Worm (Caenorhabditis elegans) whole organism, young adult: Measurements from ENCODE around the gene C39E6.2.

Source experiments
- B0035.1 ChIP-seq: sonication (generic microtip); optimal IDR thresholded peaks from 2 replicates; lab custom pipeline; 2016; ENCODE audit warnings: missing genetic modification characterization, mild to moderate bottlenecking, missing compliant biosample characterization, missing genotype, missing genetic modification reagents
- C17E4.6 ChIP-seq: fragments of 200-800 bp; sonication (Bioruptor generic); IDR thresholded peaks from 2 replicates; pipeline ENCODE4 v1.3.6; 2022; ENCODE audit warnings: missing genetic modification reagents, missing genetic modification characterization, missing compliant biosample characterization
- F10E7.11 ChIP-seq: sonication (generic microtip); optimal IDR thresholded peaks from 2 replicates; lab custom pipeline; 2017; ENCODE audit warnings: mild to moderate bottlenecking, missing genetic modification characterization, moderate library complexity, missing compliant biosample characterization
- F33H1.4 ChIP-seq: fragments of 200-800 bp; sonication (Bioruptor generic); IDR thresholded peaks from 2 replicates; pipeline ENCODE4 v1.3.6; 2022; ENCODE audit warnings: missing genetic modification reagents, missing genetic modification characterization, missing compliant biosample characterization
- F37B4.10 ChIP-seq: fragments of 200-800 bp; sonication (Bioruptor generic); IDR thresholded peaks from 2 replicates; pipeline ENCODE4 v1.3.6; 2022; ENCODE audit warnings: missing genetic modification characterization, missing compliant biosample characterization
- F52B5.7 ChIP-seq: sonication (generic microtip); optimal IDR thresholded peaks from 2 replicates; lab custom pipeline; 2016; ENCODE audit warnings: mild to moderate bottlenecking, missing genetic modification characterization, missing compliant biosample characterization
- F57A8.1 ChIP-seq: fragments of 200-800 bp; sonication (Bioruptor generic); optimal IDR thresholded peaks from 2 replicates; lab custom pipeline; 2018; ENCODE audit warnings: mild to moderate bottlenecking, missing genetic modification characterization, moderate library complexity, missing compliant biosample characterization
- K12H6.12 ChIP-seq: fragments of 200-800 bp; sonication (Bioruptor generic); optimal IDR thresholded peaks from 2 replicates; lab custom pipeline; 2018; ENCODE audit warnings: mild to moderate bottlenecking, missing genetic modification characterization, missing compliant biosample characterization
- Y56A3A.18 ChIP-seq: fragments of 200-800 bp; sonication (Bioruptor generic); IDR thresholded peaks from 2 replicates; pipeline ENCODE4 v1.3.6; 2022; ENCODE audit warnings: missing genetic modification reagents, missing genetic modification characterization, missing compliant biosample characterization
- Y79H2A.3 ChIP-seq: fragments of 200-800 bp; sonication (Bioruptor generic); conservative IDR thresholded peaks from 2 replicates; pipeline ENCODE4 v1.3.6; 2022; ENCODE audit warnings: missing genetic modification reagents, missing genetic modification characterization, missing compliant biosample characterization
- Y95B8A.8 ChIP-seq: fragments of 200-800 bp; sonication (Bioruptor generic); IDR thresholded peaks from 2 replicates; pipeline ENCODE4 v1.3.6; 2022; ENCODE audit warnings: missing genetic modification reagents, missing genetic modification characterization, missing compliant biosample characterization
- akir-1 ChIP-seq: fragments of 200-800 bp; sonication (Bioruptor generic); optimal IDR thresholded peaks from 2 replicates; lab custom pipeline; 2018; ENCODE audit warnings: mild to moderate bottlenecking, missing genetic modification characterization, moderate library complexity, missing compliant biosample characterization
- attf-6 ChIP-seq: fragments of 200-800 bp; sonication (Bioruptor generic); IDR thresholded peaks from 2 replicates; pipeline ENCODE4 v1.3.6; 2022; ENCODE audit warnings: missing genetic modification reagents, missing genetic modification characterization, missing compliant biosample characterization
- cebp-1 ChIP-seq, 2 experiments: fragments of 200-800 bp in 1 of 2; sonication (Bioruptor generic) in 1 of 2; sonication (generic microtip) in 1 of 2; IDR thresholded peaks in 1 of 2; optimal IDR thresholded peaks in 1 of 2; 2 replicates each; pipeline versions ENCODE4 v1.3.6 to Lab custom; 2017 to 2022; ENCODE audit warnings: missing compliant biosample characterization in 2 of 2, missing genetic modification characterization in 2 of 2, mild to moderate bottlenecking in 1 of 2, missing genetic modification reagents in 1 of 2, moderate library complexity in 1 of 2
- ceh-27 ChIP-seq: fragments of 200-800 bp; sonication (Bioruptor generic); optimal IDR thresholded peaks from 2 replicates; lab custom pipeline; 2018; ENCODE audit warnings: mild to moderate bottlenecking, missing genetic modification characterization, moderate library complexity, missing compliant biosample characterization
- ceh-91 ChIP-seq: fragments of 200-800 bp; sonication (Bioruptor generic); IDR thresholded peaks from 2 replicates; pipeline ENCODE4 v1.3.6; 2022; ENCODE audit warnings: missing genetic modification reagents, missing genetic modification characterization, missing compliant biosample characterization
- egl-44 ChIP-seq: fragments of 200-800 bp; sonication (Bioruptor generic); IDR thresholded peaks from 2 replicates; pipeline ENCODE4 v1.3.6; 2022; ENCODE audit warnings: missing genetic modification reagents, missing genetic modification characterization, missing compliant biosample characterization
- fkh-3 ChIP-seq: sonication (generic microtip); optimal IDR thresholded peaks from 2 replicates; lab custom pipeline; 2016; ENCODE audit warnings: mild to moderate bottlenecking, missing genetic modification characterization, missing compliant biosample characterization
- gei-17 ChIP-seq: fragments of 200-800 bp; sonication (Bioruptor generic); optimal IDR thresholded peaks from 2 replicates; lab custom pipeline; 2018; ENCODE audit warnings: mild to moderate bottlenecking, missing genetic modification characterization, missing compliant biosample characterization
- hlh-12 ChIP-seq: sonication (generic microtip); optimal IDR thresholded peaks from 2 replicates; lab custom pipeline; 2016; ENCODE audit warnings: missing genetic modification characterization, missing compliant biosample characterization
- lin-26 ChIP-seq: fragments of 200-800 bp; sonication (Bioruptor generic); IDR thresholded peaks from 2 replicates; pipeline ENCODE4 v1.3.6; 2022; ENCODE audit warnings: missing genetic modification reagents, missing genetic modification characterization, missing compliant biosample characterization
- lin-40 ChIP-seq: sonication (generic microtip); optimal IDR thresholded peaks from 2 replicates; lab custom pipeline; 2016; ENCODE audit warnings: missing genetic modification characterization, mild to moderate bottlenecking, missing compliant biosample characterization, missing genotype, missing genetic modification reagents
- lin-54 ChIP-seq: fragments of 200-800 bp; sonication (Bioruptor generic); optimal IDR thresholded peaks from 2 replicates; lab custom pipeline; 2018; ENCODE audit warnings: mild to moderate bottlenecking, missing genetic modification characterization, missing compliant biosample characterization
- lir-1 ChIP-seq: fragments of 200-800 bp; sonication (Bioruptor generic); conservative IDR thresholded peaks from 2 replicates; pipeline ENCODE4 v1.3.6; 2022; ENCODE audit warnings: missing genetic modification reagents, missing genetic modification characterization, missing compliant biosample characterization
- lsy-27 ChIP-seq: sonication (generic microtip); optimal IDR thresholded peaks from 2 replicates; lab custom pipeline; 2017; ENCODE audit warnings: missing genetic modification characterization, mild to moderate bottlenecking, missing compliant biosample characterization, antibody characterized with exemption, missing genotype, borderline replicate concordance; ENCODE audit not compliant: insufficient read depth
- mes-4 ChIP-seq: sonication (generic microtip); optimal IDR thresholded peaks from 2 replicates; lab custom pipeline; 2016; ENCODE audit warnings: missing genotype, missing genetic modification characterization, missing compliant biosample characterization
- nhr-90 ChIP-seq: sonication (generic microtip); optimal IDR thresholded peaks from 2 replicates; lab custom pipeline; 2016; ENCODE audit warnings: missing genotype, mild to moderate bottlenecking, missing genetic modification characterization, missing compliant biosample characterization
- snpc-3.4 ChIP-seq: sonication (generic microtip); optimal IDR thresholded peaks from 2 replicates; lab custom pipeline; 2017; ENCODE audit warnings: missing genetic modification characterization, mild to moderate bottlenecking, missing compliant biosample characterization, antibody characterized with exemption, moderate library complexity, missing genotype, missing genetic modification reagents
- snpc-4 ChIP-seq, 5 experiments: fragments of 150-350 bp in 1 of 5; sonication (generic microtip) in 4 of 5; optimal IDR thresholded peaks; 2 replicates each; lab custom pipeline; 2014 to 2018; ENCODE audit warnings: missing genetic modification characterization in 5 of 5, missing biosample characterization in 3 of 5, antibody characterized with exemption in 2 of 5, mild to moderate bottlenecking in 2 of 5, missing compliant biosample characterization in 2 of 5, missing genotype in 2 of 5, moderate library complexity in 2 of 5, missing genetic modification reagents in 1 of 5
- tbp1 ChIP-seq: fragments of 200-800 bp; sonication (Bioruptor generic); optimal IDR thresholded peaks from 2 replicates; lab custom pipeline; 2018; ENCODE audit warnings: mild to moderate bottlenecking, missing genetic modification characterization, missing compliant biosample characterization
- unc-62 ChIP-seq: fragments of 150-350 bp; optimal IDR thresholded peaks from 2 replicates; lab custom pipeline; 2014; ENCODE audit warnings: missing biosample characterization, missing genetic modification reagents, missing genetic modification characterization
- xnd-1 ChIP-seq: sonication (generic microtip); optimal IDR thresholded peaks from 2 replicates; lab custom pipeline; 2016; ENCODE audit warnings: missing genotype, missing genetic modification reagents, missing genetic modification characterization, missing compliant biosample characterization
- ztf-18 ChIP-seq: sonication (generic microtip); optimal IDR thresholded peaks from 2 replicates; lab custom pipeline; 2016; ENCODE audit warnings: missing genotype, mild to moderate bottlenecking, missing genetic modification characterization, missing compliant biosample characterization
- ztf-26 ChIP-seq: sonication (generic microtip); optimal IDR thresholded peaks from 2 replicates; lab custom pipeline; 2017; ENCODE audit warnings: missing genetic modification characterization, missing compliant biosample characterization
- ztf-28 ChIP-seq: fragments of 200-800 bp; sonication (Bioruptor generic); IDR thresholded peaks from 2 replicates; pipeline ENCODE4 v1.3.6; 2022; ENCODE audit warnings: missing genetic modification reagents, missing genetic modification characterization, missing compliant biosample characterization
- ztf-3 ChIP-seq: fragments of 200-800 bp; sonication (Bioruptor generic); optimal IDR thresholded peaks from 2 replicates; lab custom pipeline; 2018; ENCODE audit warnings: mild to moderate bottlenecking, missing genetic modification characterization, missing compliant biosample characterization

The C39E6.2 gene

ce11 chrX:4732752-4733151 is 22.2 kb downstream of the C39E6.2 start, which contains the start of gene aman-1:
aman-1 (plus strand) TSS chrX:4733095.
- no peak for TF ChIP-seq attf-6
- no peak for TF ChIP-seq F57A8.1
- TF ChIP-seq F37B4.10, result no peak
- TF ChIP-seq akir-1 (GFP tag; lab: Kevin White, UChicago), result no peak
- TF ChIP-seq egl-44 (GFP tag; lab: Robert Waterston, UW), result no peak
- TF ChIP-seq Y56A3A.18 (GFP tag; lab: Robert Waterston, UW), result no peak
- no peak for TF ChIP-seq lin-26 (GFP tag; lab: Robert Waterston, UW)
- TF ChIP-seq F33H1.4 (GFP tag; lab: Robert Waterston, UW), result no peak
- TF ChIP-seq xnd-1, result no peak
- TF ChIP-seq nhr-90 (tag; lab: Kevin White, UChicago), result no peak

ce11 chrX:4727388-4727787 is 27.5 kb downstream of the C39E6.2 start, which contains the start of gene acc-3:
acc-3 (minus strand) TSS chrX:4727488.
- TF ChIP-seq Y79H2A.3 (no peak), tbp1 (GFP tag; lab: Kevin White, UChicago) (no peak), unc-62 (GFP tag; lab: Kevin White, UChicago) (no peak), C17E4.6 (GFP tag; lab: Robert Waterston, UW) (no peak), xnd-1 (no peak), Y95B8A.8 (GFP tag; lab: Robert Waterston, UW) (no peak), ztf-3 (GFP tag; lab: Kevin White, UChicago) (no peak), B0035.1 (tag; lab: Kevin White, UChicago) (no peak), snpc-3.4 (tag; lab: Kevin White, UChicago) (no peak), F10E7.11 (tag; lab: Kevin White, UChicago) (no peak), lin-54 (no peak), snpc-4 (GFP tag; optimal IDR thresholded peaks at IDR 0.05; lab: Kevin White, UChicago) (no peak), snpc-4 (tag; optimal IDR thresholded peaks at IDR 0.05; lab: Kevin White, UChicago) (no peak), ztf-26 (tag; lab: Kevin White, UChicago) (no peak), ztf-18 (tag; lab: Kevin White, UChicago) (no peak), ztf-28 (GFP tag; lab: Robert Waterston, UW) (no peak), ceh-91 (GFP tag; lab: Robert Waterston, UW) (no peak)

ce11 chrX:4720603-4721529 is 34.1 kb downstream of the C39E6.2 start, which contains the start of gene F55D10.4:
F55D10.4 (minus strand) TSS chrX:4720653.
- no peak for TF ChIP-seq ceh-27
- TF ChIP-seq F52B5.7 (tag; lab: Kevin White, UChicago), result no peak
- peak; percentile 3 for TF ChIP-seq K12H6.12 (tag; lab: Kevin White, UChicago)

- TF ChIP-seq hlh-12 (tag; lab: Kevin White, UChicago) (no peak), Y56A3A.18 (GFP tag; lab: Robert Waterston, UW) (no peak), mes-4 (tag; lab: Kevin White, UChicago) (no peak), lir-1 (GFP tag; lab: Robert Waterston, UW) (no peak), lin-40 (tag; lab: Kevin White, UChicago) (no peak), gei-17 (no peak), cebp-1 (GFP tag; IDR thresholded peaks at IDR 0.05; lab: Robert Waterston, UW) (no peak), cebp-1 (tag; optimal IDR thresholded peaks at IDR 0.05; lab: Kevin White, UChicago) (no peak), fkh-3 (no peak), lsy-27 (tag; lab: Kevin White, UChicago) (no peak)
Observed at ce11 chrX:4718114-4718513, 36.8 kb downstream of the C39E6.2 start.
